Worm (Caenorhabditis elegans): ENCODE results near the gene ugt-55.

ce11 chrV:12295520-12295919 is 39.0 kb downstream of the ugt-55 start:
- TF ChIP-seq sdc-2 (tag; optimal IDR thresholded peaks at IDR 0.05): no peak
- no peak for TF ChIP-seq ceh-24 (tag; optimal IDR thresholded peaks at IDR 0.05)
- no peak for TF ChIP-seq fkh-10 (GFP tag; optimal IDR thresholded peaks at IDR 0.05)
- TF ChIP-seq F13H6.1 (tag; optimal IDR thresholded peaks at IDR 0.05): no peak
- no peak for TF ChIP-seq gmeb-2 (tag; optimal IDR thresholded peaks at IDR 0.05)
- TF ChIP-seq pax-1 (tag; optimal IDR thresholded peaks at IDR 0.05): no peak
- TF ChIP-seq ttx-3 (tag; optimal IDR thresholded peaks at IDR 0.05): no peak
- TF ChIP-seq unc-86 (tag; optimal IDR thresholded peaks at IDR 0.05): no peak
- no peak for TF ChIP-seq nfya-1 (tag; optimal IDR thresholded peaks at IDR 0.05)
- no peak for TF ChIP-seq elt-2 (tag; optimal IDR thresholded peaks at IDR 0.05)
- TF ChIP-seq rnt-1 (tag; optimal IDR thresholded peaks at IDR 0.05): no peak

Data from whole organism, late embryonic.